Fruit fly (Drosophila melanogaster) whole organism, prepupa: Measurements from ENCODE around the gene Atg3.

Source experiments
- CG11294 ChIP-seq: fragments of 200-800 bp; sonication (Bioruptor generic); IDR thresholded peaks from 2 replicates; pipeline ENCODE4 v1.3.6; 2022; ENCODE audit warnings: missing biosample characterization, missing genetic modification characterization
- CG11902 ChIP-seq: fragments of 200-800 bp; sonication (Bioruptor generic); optimal IDR thresholded peaks from 3 replicates; lab custom pipeline; 2016; ENCODE audit warnings: missing biosample characterization, missing genetic modification characterization
- CG32006 ChIP-seq: fragments of 200-800 bp; sonication (Bioruptor generic); optimal IDR thresholded peaks from 3 replicates; lab custom pipeline; 2017; ENCODE audit warnings: missing biosample characterization, mild to moderate bottlenecking, missing genetic modification characterization
- CG4318 ChIP-seq: fragments of 200-800 bp; sonication (Bioruptor generic); optimal IDR thresholded peaks from 3 replicates; lab custom pipeline; 2017; ENCODE audit warnings: missing biosample characterization, mild to moderate bottlenecking, missing genetic modification characterization
- CG6854 ChIP-seq: fragments of 200-800 bp; sonication (Bioruptor generic); optimal IDR thresholded peaks from 2 replicates; lab custom pipeline; 2017; ENCODE audit warnings: missing biosample characterization, mild to moderate bottlenecking, missing genetic modification characterization
- CG7368 ChIP-seq: fragments of 200-800 bp; sonication (Bioruptor generic); optimal IDR thresholded peaks from 3 replicates; lab custom pipeline; 2016; ENCODE audit warnings: missing biosample characterization, missing genetic modification characterization
- Gug ChIP-seq: fragments of 200-800 bp; sonication (Bioruptor generic); IDR thresholded peaks from 2 replicates; pipeline ENCODE4 v1.3.6; 2022; ENCODE audit warnings: missing biosample characterization, missing genetic modification characterization
- Hr39 ChIP-seq: fragments of 200-800 bp; sonication (Bioruptor generic); optimal IDR thresholded peaks from 2 replicates; lab custom pipeline; 2016; ENCODE audit warnings: missing biosample characterization, missing genetic modification characterization
- dsx ChIP-seq: fragments of 200-800 bp; optimal IDR thresholded peaks from 3 replicates; lab custom pipeline; 2019; ENCODE audit warnings: missing biosample characterization, mild to moderate bottlenecking, missing genetic modification characterization, moderate library complexity; ENCODE audit not compliant: poor library complexity, severe bottlenecking
- lz ChIP-seq: fragments of 200-800 bp; sonication (Bioruptor generic); optimal IDR thresholded peaks from 3 replicates; lab custom pipeline; 2016; ENCODE audit warnings: missing biosample characterization, missing genetic modification characterization

DNA sequence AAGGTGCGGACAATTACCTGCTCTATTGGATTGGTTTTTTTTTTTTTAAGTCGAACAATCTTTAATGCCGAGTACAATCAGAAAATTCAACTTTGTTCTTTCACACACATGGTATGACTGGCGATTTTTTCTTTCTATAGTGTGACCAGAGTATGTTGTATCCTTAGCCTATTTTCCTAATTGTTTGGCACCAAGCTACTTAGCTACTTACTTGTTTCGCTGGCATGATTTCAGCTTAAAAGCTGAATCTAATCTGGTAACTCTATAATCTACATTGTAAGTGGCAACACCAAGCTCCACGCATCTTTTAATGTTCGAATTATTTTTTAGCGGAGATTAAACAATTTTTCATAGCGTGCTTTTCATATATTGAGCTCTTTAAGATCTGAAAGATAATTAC is 25.3 kb upstream of the Atg3 start, which contains the start of gene CG12477:
- TF ChIP-seq CG32006 (no peak), lz (GFP tag; lab: Kevin White, UChicago) (no peak), Gug (no peak), Hr39 (no peak), CG4318 (GFP tag; lab: Kevin White, UChicago) (no peak), CG6854 (GFP tag; lab: Kevin White, UChicago) (no peak), CG11294 (GFP tag; lab: Robert Waterston, UW) (no peak), CG11902 (no peak), CG7368 (GFP tag; lab: Kevin White, UChicago) (no peak), dsx (GFP tag; lab: Kevin White, UChicago) (no peak)
